Worm (Caenorhabditis elegans): ENCODE data around the gene F49C12.11.
A peak's percentile ranks its signal among the peaks of the same experiment; 100 is the strongest.
"Not testable (repeated sequence)": the region's sequence is repeated elsewhere in the genome, so short reads cannot be mapped to it uniquely, and the experiment has no call there.

Gene F49C12.11

ce11 chrIV:9308975-9309374, 10.2 kb upstream of the F49C12.11 start, which contains the start of gene F49C12.6:
Gene F49C12.6 (minus strand): TSS chrIV:9309075.
- TF ChIP-seq nhr-129 (tag; optimal IDR thresholded peaks at IDR 0.05): no peak
- no peak for TF ChIP-seq lin-11 (tag; optimal IDR thresholded peaks at IDR 0.05)

DNA sequence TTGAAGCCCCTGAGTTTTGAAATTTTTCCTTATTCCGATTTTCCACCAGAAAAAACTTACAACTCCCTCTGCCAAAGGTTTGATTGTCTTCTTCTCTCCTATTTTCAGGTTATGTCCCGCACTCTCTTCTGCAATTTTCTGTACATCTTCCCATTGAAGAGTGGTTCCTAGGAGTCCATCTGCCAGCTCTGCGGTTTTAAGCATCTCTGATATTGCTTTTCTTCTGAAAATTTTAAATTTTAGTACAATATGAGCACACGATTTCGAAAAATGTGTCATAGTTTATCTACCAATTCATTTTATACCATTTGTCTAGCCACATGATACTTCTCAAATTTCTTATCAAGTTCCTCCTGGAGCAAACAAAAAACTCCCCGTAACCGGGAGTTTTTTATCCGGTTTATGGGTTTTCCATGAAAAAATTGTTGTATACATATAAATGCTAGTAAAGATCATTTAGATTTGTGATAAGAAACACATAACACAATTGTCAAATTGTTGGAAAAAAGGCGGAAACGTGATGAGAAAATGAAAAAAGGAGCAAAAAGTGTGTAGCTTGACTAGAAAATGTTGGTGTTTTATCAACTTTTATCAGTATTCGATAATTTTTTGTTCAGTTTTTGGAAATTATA, 8.1 kb upstream of the F49C12.11 start:
- TF ChIP-seq fos-1 (tag; optimal IDR thresholded peaks at IDR 0.05): peak; percentile 50
- TF ChIP-seq ama-1 (optimal IDR thresholded peaks at IDR 0.05): no peak

ce11 chrIV:9312827-9313226, 6.4 kb upstream of the F49C12.11 start, which contains the start of gene F49C12.7:
Gene F49C12.7 (minus strand): TSS chrIV:9312927.
- not testable (repeated sequence) for TF ChIP-seq lin-39 (tag; optimal IDR thresholded peaks at IDR 0.05); blmp-1 (tag; optimal IDR thresholded peaks at IDR 0.05; ENCODE audit: insufficient read depth); lsy-2 (tag; optimal IDR thresholded peaks at IDR 0.05)

DNA sequence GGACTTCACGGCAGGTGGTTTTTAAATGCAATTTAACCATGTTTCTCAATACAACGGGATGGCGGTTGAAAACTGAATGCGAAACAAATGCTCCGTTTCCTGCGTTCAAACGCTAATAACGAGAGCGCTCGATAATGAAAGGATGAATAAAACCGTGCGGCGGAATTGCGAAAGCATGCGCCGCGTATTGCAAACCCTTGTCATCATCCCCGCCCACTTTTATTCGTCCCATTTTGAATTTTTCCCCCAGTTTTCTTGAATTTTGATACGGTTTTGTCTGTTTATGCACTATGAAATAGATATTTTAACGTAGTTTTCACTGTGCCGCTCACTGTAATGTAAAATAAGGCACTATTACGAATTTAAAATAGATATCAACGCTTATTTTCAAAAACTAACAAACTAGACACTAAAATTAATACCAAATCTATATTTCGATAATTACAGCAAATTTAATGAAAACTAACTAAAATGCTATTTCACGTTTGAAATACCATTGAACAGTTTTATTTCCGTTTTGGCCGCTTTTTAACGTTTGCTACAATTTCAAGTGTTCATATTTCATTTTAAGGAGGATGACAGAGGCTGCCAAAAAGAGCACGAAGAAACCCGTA, 3.0 kb upstream of the F49C12.11 start, which contains the start of the genes F49C12.9 and rpn-7:
F49C12.9 (minus strand) TSS at position 148 of the 614 bp plus-strand sequence.
rpn-7 (plus strand) TSS at position 564 of the 614 bp plus-strand sequence.
- TF ChIP-seq ztf-4 (tag; optimal IDR thresholded peaks at IDR 0.05) (no peak), ztf-1 (GFP tag; conservative IDR thresholded peaks at IDR 0.05) (no peak), nhr-129 (tag; optimal IDR thresholded peaks at IDR 0.05) (peak; percentile 61), lin-13 (GFP tag; optimal IDR thresholded peaks at IDR 0.05) (no peak), gmeb-1 (tag; optimal IDR thresholded peaks at IDR 0.05) (peak; percentile 26), egl-27 (tag; optimal IDR thresholded peaks at IDR 0.05) (no peak), dmd-4 (tag; optimal IDR thresholded peaks at IDR 0.05) (no peak), skn-1 (tag; optimal IDR thresholded peaks at IDR 0.05) (peak; percentile 97), F13H6.1 (tag; optimal IDR thresholded peaks at IDR 0.05) (no peak), nhr-12 (tag; optimal IDR thresholded peaks at IDR 0.05) (no peak), alr-1 (tag; optimal IDR thresholded peaks at IDR 0.05) (no peak), lsy-2 (tag; optimal IDR thresholded peaks at IDR 0.05) (peak in 1 of 2 experiments; percentile 3), nhr-21 (tag; optimal IDR thresholded peaks at IDR 0.05) (no peak), mdl-1 (tag; optimal IDR thresholded peaks at IDR 0.05) (no peak), elt-3 (tag; optimal IDR thresholded peaks at IDR 0.05) (no peak), ztf-11 (tag; optimal IDR thresholded peaks at IDR 0.05) (no peak), nhr-10 (tag; optimal IDR thresholded peaks at IDR 0.05) (no peak), ama-1 (optimal IDR thresholded peaks at IDR 0.05) (no peak), fos-1 (tag; optimal IDR thresholded peaks at IDR 0.05) (peak; percentile 11), unc-62 (GFP tag; optimal IDR thresholded peaks at IDR 0.05) (no peak), nhr-6 (tag; optimal IDR thresholded peaks at IDR 0.05) (no peak), lin-11 (tag; optimal IDR thresholded peaks at IDR 0.05) (peak; percentile 18), zag-1 (tag; optimal IDR thresholded peaks at IDR 0.05) (no peak), ZK546.5 (tag; optimal IDR thresholded peaks at IDR 0.05) (no peak), sem-4 (tag; optimal IDR thresholded peaks at IDR 0.05) (no peak), C34F6.9 (tag; optimal IDR thresholded peaks at IDR 0.05) (peak; percentile 59), nhr-77 (tag; optimal IDR thresholded peaks at IDR 0.05) (no peak), nhr-25 (tag; optimal IDR thresholded peaks at IDR 0.05) (no peak), nhr-23 (tag; optimal IDR thresholded peaks at IDR 0.05) (no peak), sma-3 (GFP tag; optimal IDR thresholded peaks at IDR 0.05) (peak; percentile 6), unc-39 (tag; optimal IDR thresholded peaks at IDR 0.05) (no peak), sma-9 (GFP tag; optimal IDR thresholded peaks at IDR 0.05) (no peak), sma-9 (tag; optimal IDR thresholded peaks at IDR 0.05) (no peak), peb-1 (tag; optimal IDR thresholded peaks at IDR 0.05) (no peak), crh-2 (tag; optimal IDR thresholded peaks at IDR 0.05) (peak; percentile 5), ceh-16 (tag; optimal IDR thresholded peaks at IDR 0.05) (no peak), unc-55 (GFP tag; optimal IDR thresholded peaks at IDR 0.05) (peak; percentile 65)
